Worm (Caenorhabditis elegans): ENCODE measurements around the gene F56B3.6.

- TF ChIP-seq R02D3.7 (tag; optimal IDR thresholded peaks at IDR 0.05) (no peak), unc-62 (GFP tag; optimal IDR thresholded peaks at IDR 0.05) (no peak), lin-11 (tag; optimal IDR thresholded peaks at IDR 0.05) (no peak), nhr-11 (tag; optimal IDR thresholded peaks at IDR 0.05) (no peak), unc-39 (tag; optimal IDR thresholded peaks at IDR 0.05) (no peak), alr-1 (tag; optimal IDR thresholded peaks at IDR 0.05) (no peak), sma-3 (GFP tag; optimal IDR thresholded peaks at IDR 0.05) (no peak), ceh-16 (tag; optimal IDR thresholded peaks at IDR 0.05) (no peak), nhr-25 (tag; optimal IDR thresholded peaks at IDR 0.05) (no peak), mdl-1 (tag; optimal IDR thresholded peaks at IDR 0.05) (no peak), elt-1 (tag; optimal IDR thresholded peaks at IDR 0.05) (no peak)
Observed at ce11 chrIV:760267-760666, 27.6 kb upstream of the F56B3.6 start, which contains the start of gene gst-40.
